Worm (Caenorhabditis elegans) whole organism, L4 larva: ENCODE measurements around the gene F47G3.1.

ENCODE experiments used
- D1046.2 ChIP-seq: fragments of 200-800 bp; sonication (Bioruptor generic); IDR thresholded peaks from 2 replicates; pipeline ENCODE4 v1.3.6; 2022; ENCODE audit warnings: missing genetic modification characterization, missing compliant biosample characterization
- F26F4.8 ChIP-seq: fragments of 200-800 bp; sonication (Bioruptor generic); conservative IDR thresholded peaks from 2 replicates; pipeline ENCODE4 v1.3.6; 2022; ENCODE audit warnings: missing genetic modification characterization, missing compliant biosample characterization
- F37D6.2 ChIP-seq: sonication (generic microtip); optimal IDR thresholded peaks from 2 replicates; lab custom pipeline; 2016; ENCODE audit warnings: mild to moderate bottlenecking, missing genetic modification characterization, missing compliant biosample characterization
- Y105C5A.15 ChIP-seq: fragments of 200-800 bp; sonication (Bioruptor generic); IDR thresholded peaks from 2 replicates; pipeline ENCODE4 v1.3.6; 2022; ENCODE audit warnings: missing genetic modification characterization, missing compliant biosample characterization
- Y48G9A.11 ChIP-seq: fragments of 200-800 bp; sonication (Bioruptor generic); IDR thresholded peaks from 2 replicates; pipeline ENCODE4 v1.3.6; 2022; ENCODE audit warnings: missing genetic modification reagents, missing genetic modification characterization, missing compliant biosample characterization
- ZK337.2 ChIP-seq: fragments of 200-800 bp; sonication (Bioruptor generic); IDR thresholded peaks from 2 replicates; pipeline ENCODE4 v1.3.6; 2022; ENCODE audit warnings: missing genetic modification reagents, missing genetic modification characterization, missing compliant biosample characterization
- ZK546.5 ChIP-seq, 2 experiments: sonication (generic microtip); optimal IDR thresholded peaks; 2 replicates each; lab custom pipeline; 2017; ENCODE audit warnings: missing biosample characterization in 2 of 2, missing genetic modification characterization in 2 of 2
- aha-1 ChIP-seq: fragments of 150-350 bp; peaks from one replicate; lab custom pipeline; 2014; ENCODE audit warnings: missing biosample characterization, missing genetic modification characterization
- ama-1 ChIP-seq: fragments of 150-350 bp; optimal IDR thresholded peaks from 2 replicates; lab custom pipeline; 2014; ENCODE audit warnings: inconsistent platforms, mixed read lengths
- arid-1 ChIP-seq: fragments of 200-800 bp; sonication (Bioruptor generic); conservative IDR thresholded peaks from 2 replicates; pipeline ENCODE4 v1.3.6; 2022; ENCODE audit warnings: missing genetic modification reagents, missing genetic modification characterization, missing compliant biosample characterization
- ceh-28 ChIP-seq: fragments of 150-350 bp; optimal IDR thresholded peaks from 2 replicates; lab custom pipeline; 2014; ENCODE audit warnings: missing biosample characterization, missing genetic modification reagents, missing genetic modification characterization
- ceh-32 ChIP-seq: sonication (generic microtip); optimal IDR thresholded peaks from 2 replicates; lab custom pipeline; 2016; ENCODE audit warnings: mild to moderate bottlenecking, missing genetic modification characterization, missing compliant biosample characterization; ENCODE audit not compliant: poor library complexity
- ceh-62 ChIP-seq: sonication (generic microtip); optimal IDR thresholded peaks from 2 replicates; lab custom pipeline; 2017; ENCODE audit warnings: missing biosample characterization, missing genetic modification characterization
- daf-12 ChIP-seq: fragments of 150-350 bp; optimal IDR thresholded peaks from 2 replicates; lab custom pipeline; 2014; ENCODE audit warnings: missing biosample characterization, missing genetic modification reagents, missing genetic modification characterization
- daf-8 ChIP-seq: fragments of 200-800 bp; sonication (Bioruptor generic); IDR thresholded peaks from 2 replicates; pipeline ENCODE4 v1.3.6; 2022; ENCODE audit warnings: missing genetic modification characterization, missing compliant biosample characterization
- dmd-6 ChIP-seq: fragments of 200-800 bp; sonication (Bioruptor generic); IDR thresholded peaks from 2 replicates; pipeline ENCODE4 v1.3.6; 2022; ENCODE audit warnings: missing genetic modification reagents, missing genetic modification characterization, missing compliant biosample characterization
- dmd-8 ChIP-seq: fragments of 200-800 bp; sonication (Bioruptor generic); IDR thresholded peaks from 2 replicates; pipeline ENCODE4 v1.3.6; 2022; ENCODE audit warnings: missing genetic modification characterization, missing compliant biosample characterization
- duxl-1 ChIP-seq: sonication (generic microtip); optimal IDR thresholded peaks from 2 replicates; lab custom pipeline; 2016; ENCODE audit warnings: mild to moderate bottlenecking, missing genetic modification characterization, moderate library complexity, missing compliant biosample characterization; ENCODE audit not compliant: poor library complexity
- egl-27 ChIP-seq: sonication (generic microtip); optimal IDR thresholded peaks from 3 replicates; lab custom pipeline; 2017; ENCODE audit warnings: missing biosample characterization, missing genetic modification reagents, missing genetic modification characterization
- fkh-10 ChIP-seq: fragments of 150-350 bp; optimal IDR thresholded peaks from 2 replicates; lab custom pipeline; 2014; ENCODE audit warnings: missing biosample characterization, missing genetic modification reagents, missing genetic modification characterization
- hif-1 ChIP-seq, 2 experiments: sonication (generic microtip); optimal IDR thresholded peaks; 2 replicates each; lab custom pipeline; 2016 to 2017; ENCODE audit warnings: missing compliant biosample characterization in 2 of 2, missing genetic modification characterization in 2 of 2, missing genetic modification reagents in 2 of 2, missing genotype in 2 of 2, mild to moderate bottlenecking in 1 of 2
- hlh-11 ChIP-seq: fragments of 200-800 bp; sonication (Bioruptor generic); optimal IDR thresholded peaks from 2 replicates; lab custom pipeline; 2018; ENCODE audit warnings: mild to moderate bottlenecking, missing genetic modification characterization, missing compliant biosample characterization
- jun-1 ChIP-seq: fragments of 150-350 bp; optimal IDR thresholded peaks from 2 replicates; lab custom pipeline; 2014; ENCODE audit warnings: missing biosample characterization, missing genetic modification reagents, missing genetic modification characterization
- lin-29 ChIP-seq: fragments of 200-800 bp; sonication (Bioruptor generic); IDR thresholded peaks from 2 replicates; pipeline ENCODE4 v1.3.6; 2022; ENCODE audit warnings: missing genetic modification reagents, missing genetic modification characterization, missing compliant biosample characterization
- lin-39 ChIP-seq: fragments of 150-350 bp; optimal IDR thresholded peaks from 2 replicates; lab custom pipeline; 2014; ENCODE audit warnings: missing biosample characterization, missing genetic modification reagents, missing genetic modification characterization
- madf-9 ChIP-seq: fragments of 200-800 bp; sonication (Bioruptor generic); conservative IDR thresholded peaks from 2 replicates; pipeline ENCODE4 v1.3.6; 2022; ENCODE audit warnings: missing genetic modification reagents, missing genetic modification characterization, missing compliant biosample characterization
- mdt-29 ChIP-seq: fragments of 200-800 bp; sonication (Bioruptor generic); IDR thresholded peaks from 2 replicates; pipeline ENCODE4 v1.3.6; 2022; ENCODE audit warnings: missing genetic modification reagents, missing genetic modification characterization, missing compliant biosample characterization
- mep-1 ChIP-seq: fragments of 150-350 bp; sonication (generic microtip); optimal IDR thresholded peaks from 3 replicates; lab custom pipeline; 2014; ENCODE audit warnings: missing biosample characterization, missing genetic modification characterization
- mes-2 ChIP-seq: sonication (generic microtip); optimal IDR thresholded peaks from 2 replicates; lab custom pipeline; 2016; ENCODE audit warnings: missing genotype, mild to moderate bottlenecking, missing genetic modification characterization, missing compliant biosample characterization; ENCODE audit not compliant: poor library complexity, severe bottlenecking
- mxl-2 ChIP-seq: fragments of 200-800 bp; sonication (Bioruptor generic); conservative IDR thresholded peaks from 2 replicates; pipeline ENCODE4 v1.3.6; 2022; ENCODE audit warnings: missing genetic modification reagents, missing genetic modification characterization, missing compliant biosample characterization
- mxl-3 ChIP-seq: fragments of 200-800 bp; sonication (Bioruptor generic); optimal IDR thresholded peaks from 2 replicates; lab custom pipeline; 2018; ENCODE audit warnings: mild to moderate bottlenecking, missing genetic modification characterization, missing compliant biosample characterization
- nhr-237 ChIP-seq: sonication (generic microtip); optimal IDR thresholded peaks from 2 replicates; lab custom pipeline; 2017; ENCODE audit warnings: missing biosample characterization, missing genetic modification characterization
- nhr-28 ChIP-seq: fragments of 150-350 bp; optimal IDR thresholded peaks from 2 replicates; lab custom pipeline; 2014; ENCODE audit warnings: missing biosample characterization, missing genetic modification characterization
- nhr-41 ChIP-seq: fragments of 200-800 bp; sonication (Bioruptor generic); IDR thresholded peaks from 2 replicates; pipeline ENCODE4 v1.3.6; 2022; ENCODE audit warnings: missing genetic modification reagents, missing genetic modification characterization, missing compliant biosample characterization
- nhr-42 ChIP-seq: fragments of 200-800 bp; sonication (Bioruptor generic); IDR thresholded peaks from 2 replicates; pipeline ENCODE4 v1.3.6; 2022; ENCODE audit warnings: missing genetic modification characterization, missing compliant biosample characterization
- nhr-76 ChIP-seq: fragments of 150-350 bp; optimal IDR thresholded peaks from 2 replicates; lab custom pipeline; 2014; ENCODE audit warnings: missing biosample characterization, missing genetic modification characterization
- nhr-77 ChIP-seq: fragments of 150-350 bp; optimal IDR thresholded peaks from 2 replicates; lab custom pipeline; 2014; ENCODE audit warnings: missing biosample characterization, missing genetic modification characterization
- pha-4 ChIP-seq, 2 experiments: fragments of 150-350 bp in 1 of 2; fragments of 200-800 bp in 1 of 2; sonication (Bioruptor generic) in 1 of 2; IDR thresholded peaks in 1 of 2; optimal IDR thresholded peaks in 1 of 2; 2 replicates each; pipeline versions ENCODE4 v1.3.6 to Lab custom; 2014 to 2022; ENCODE audit warnings: missing genetic modification characterization in 2 of 2, missing genetic modification reagents in 2 of 2, missing biosample characterization in 1 of 2, missing compliant biosample characterization in 1 of 2
- saeg-2 ChIP-seq: fragments of 200-800 bp; sonication (Bioruptor generic); IDR thresholded peaks from 2 replicates; pipeline ENCODE4 v1.3.6; 2022; ENCODE audit warnings: missing genetic modification reagents, missing genetic modification characterization, missing compliant biosample characterization
- sdz-12 ChIP-seq: fragments of 200-800 bp; sonication (Bioruptor generic); optimal IDR thresholded peaks from 2 replicates; lab custom pipeline; 2018; ENCODE audit warnings: mild to moderate bottlenecking, missing genetic modification characterization, missing compliant biosample characterization
- snpc-1.2 ChIP-seq: fragments of 200-800 bp; sonication (Bioruptor generic); IDR thresholded peaks from 2 replicates; pipeline ENCODE4 v1.3.6; 2022; ENCODE audit warnings: missing genetic modification reagents, missing genetic modification characterization, missing compliant biosample characterization
- spr-3 ChIP-seq: fragments of 200-800 bp; sonication (Bioruptor generic); optimal IDR thresholded peaks from 2 replicates; lab custom pipeline; 2018; ENCODE audit warnings: mild to moderate bottlenecking, missing genetic modification characterization, missing compliant biosample characterization
- unc-39 ChIP-seq: sonication (generic microtip); optimal IDR thresholded peaks from 2 replicates; lab custom pipeline; 2017; ENCODE audit warnings: missing biosample characterization, missing genetic modification characterization
- unc-62 ChIP-seq, 3 experiments: fragments of 150-350 bp in 1 of 3; sonication (generic microtip); optimal IDR thresholded peaks in 2 of 3; peaks in 1 of 3; 1 replicate in 1 of 3; 2 replicates in 2 of 3; lab custom pipeline; 2014 to 2017; ENCODE audit warnings: missing biosample characterization in 3 of 3, missing genetic modification characterization in 3 of 3, missing genetic modification reagents in 3 of 3, missing genotype in 1 of 3
- vab-7 ChIP-seq: fragments of 200-800 bp; sonication (Bioruptor generic); IDR thresholded peaks from 2 replicates; pipeline ENCODE4 v1.3.6; 2022; ENCODE audit warnings: missing genetic modification reagents, missing genetic modification characterization, missing compliant biosample characterization
- zfp-3 ChIP-seq: fragments of 200-800 bp; sonication (Bioruptor generic); conservative IDR thresholded peaks from 2 replicates; pipeline ENCODE4 v1.3.6; 2022; ENCODE audit warnings: missing genetic modification reagents, missing genetic modification characterization, missing compliant biosample characterization
- zip-11 ChIP-seq: fragments of 200-800 bp; sonication (Bioruptor generic); IDR thresholded peaks from 2 replicates; pipeline ENCODE4 v1.3.6; 2022; ENCODE audit warnings: missing genetic modification characterization, missing compliant biosample characterization
- zip-2 ChIP-seq: fragments of 150-350 bp; optimal IDR thresholded peaks from 2 replicates; lab custom pipeline; 2014; ENCODE audit warnings: missing biosample characterization, missing genetic modification characterization

The F47G3.1 gene

DNA sequence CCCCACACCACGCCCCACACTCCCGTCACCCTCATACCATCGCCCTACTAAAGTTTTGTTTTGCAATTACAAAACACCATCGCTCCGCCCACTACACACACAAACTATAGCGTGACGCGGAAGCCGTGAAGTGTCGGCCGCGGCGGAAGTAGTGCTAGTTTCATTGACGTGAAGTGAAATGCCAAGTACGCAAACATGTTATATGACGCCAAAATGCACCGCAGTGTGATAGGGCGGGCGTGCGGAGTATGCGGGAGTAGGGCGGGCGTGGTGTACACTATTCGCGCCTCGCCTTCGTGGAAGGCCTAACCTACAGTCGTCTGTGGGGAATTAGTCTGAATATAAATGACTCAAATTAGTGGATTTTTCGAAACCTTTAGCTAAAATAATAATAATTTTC is 22.7 kb upstream of the F47G3.1 start:
- peak; percentile 68 for TF ChIP-seq snpc-1.2 (GFP tag; lab: Robert Waterston, UW)
- peak; percentile 23; the same call in 1 of the 2 replicates for TF ChIP-seq Y48G9A.11
- no peak for TF ChIP-seq dmd-6
- TF ChIP-seq Y105C5A.15 (GFP tag; lab: Robert Waterston, UW) = 0 out of 2 replicates have a peak, but pooled peaks have one; percentile 42

ce11 chrX:2364703-2365299 is 20.8 kb upstream of the F47G3.1 start:
- TF ChIP-seq F37D6.2 (tag; lab: Kevin White, UChicago) (peak; percentile 94), nhr-76 (tag; lab: Kevin White, UChicago) (peak; percentile 67), aha-1 (tag; lab: Kevin White, UChicago) (peak; percentile 27), hlh-11 (tag; lab: Kevin White, UChicago) (peak; percentile 89), zip-2 (peak; percentile 91), spr-3 (GFP tag; lab: Kevin White, UChicago) (peak; percentile 68), ZK337.2 (GFP tag; lab: Robert Waterston, UW) (peak; percentile 72), egl-27 (tag; lab: Kevin White, UChicago) (no peak), ceh-62 (no peak), nhr-28 (peak; percentile 82), F26F4.8 (GFP tag; lab: Robert Waterston, UW) (no peak), mxl-2 (GFP tag; lab: Robert Waterston, UW) (no peak), zip-11 (GFP tag; lab: Robert Waterston, UW) (no peak), daf-8 (GFP tag; lab: Robert Waterston, UW) (no peak), unc-62 (GFP tag; optimal IDR thresholded peaks at IDR 0.05 in 1 of 2; lab: Kevin White, UChicago) (peak in 1 of 2 experiments; percentile 81), unc-62 (tag; optimal IDR thresholded peaks at IDR 0.05; lab: Kevin White, UChicago) (no peak), nhr-42 (GFP tag; lab: Robert Waterston, UW) (peak; percentile 95), vab-7 (GFP tag; lab: Robert Waterston, UW) (peak; percentile 83), unc-39 (tag; lab: Kevin White, UChicago) (no peak), arid-1 (GFP tag; lab: Robert Waterston, UW) (peak; percentile 60), ceh-32 (tag; lab: Kevin White, UChicago) (peak; percentile 48), nhr-77 (tag; lab: Kevin White, UChicago) (peak; percentile 99), ama-1 (no peak), duxl-1 (tag; lab: Kevin White, UChicago) (peak; percentile 98), dmd-8 (GFP tag; lab: Robert Waterston, UW) (no peak), jun-1 (tag; lab: Kevin White, UChicago) (peak; percentile 94), mep-1 (tag; lab: Kevin White, UChicago) (peak; percentile 99), ZK546.5 (tag; optimal IDR thresholded peaks at IDR 0.05; lab: Kevin White, UChicago) (peak in 1 of 2 experiments; percentile 37), fkh-10 (no peak), mdt-29 (GFP tag; lab: Robert Waterston, UW) (peak; percentile 44; the same call in 1 of the 2 replicates), hif-1 (tag; optimal IDR thresholded peaks at IDR 0.05; lab: Kevin White, UChicago) (peak; percentile 33 to 50), lin-29 (GFP tag; lab: Robert Waterston, UW) (peak; percentile 81), mxl-3 (GFP tag; lab: Kevin White, UChicago) (peak; percentile 30), daf-12 (tag; lab: Kevin White, UChicago) (no peak), saeg-2 (GFP tag; lab: Robert Waterston, UW) (peak; percentile 73; the same call in 1 of the 2 replicates), madf-9 (GFP tag; lab: Robert Waterston, UW) (peak; percentile 87), mes-2 (tag; lab: Kevin White, UChicago) (peak; percentile 88), nhr-41 (GFP tag; lab: Robert Waterston, UW) (no peak), ceh-28 (tag; lab: Kevin White, UChicago) (peak; percentile 62), D1046.2 (no peak), pha-4 (GFP tag; IDR thresholded peaks at IDR 0.05; lab: Robert Waterston, UW) (peak; percentile 80), pha-4 (tag; optimal IDR thresholded peaks at IDR 0.05; lab: Kevin White, UChicago) (no peak), lin-39 (tag; lab: Kevin White, UChicago) (no peak), zfp-3 (GFP tag; lab: Robert Waterston, UW) (peak; percentile 84), sdz-12 (GFP tag; lab: Kevin White, UChicago) (no peak), nhr-237 (peak; percentile 75)
